Worm (Caenorhabditis elegans) whole organism, L1 larva: ENCODE measurements around the gene ska-3.

ENCODE experiments used
- lin-15B ChIP-seq: fragments of 150-350 bp; sonication (generic microtip); optimal IDR thresholded peaks from 3 replicates; lab custom pipeline; 2014; ENCODE audit warnings: missing biosample characterization, missing genetic modification characterization
- nhr-11 ChIP-seq: fragments of 150-350 bp; optimal IDR thresholded peaks from 2 replicates; lab custom pipeline; 2014; ENCODE audit warnings: missing biosample characterization, missing genetic modification characterization
- nhr-12 ChIP-seq: sonication (generic microtip); optimal IDR thresholded peaks from 2 replicates; lab custom pipeline; 2017; ENCODE audit warnings: missing biosample characterization, missing genetic modification characterization
- tbx-2 ChIP-seq: sonication (generic microtip); optimal IDR thresholded peaks from 2 replicates; lab custom pipeline; 2016; ENCODE audit warnings: missing genetic modification characterization, missing compliant biosample characterization
- zag-1 ChIP-seq: fragments of 150-350 bp; optimal IDR thresholded peaks from 2 replicates; lab custom pipeline; 2014; ENCODE audit warnings: missing biosample characterization, missing genetic modification characterization

ce11 chrIII:5706077-5706627 lies 27.3 kb upstream of the ska-3 start, which contains the start of gene rpl-23:
- TF ChIP-seq nhr-12 (tag; lab: Kevin White, UChicago) (no peak), tbx-2 (tag; lab: Kevin White, UChicago) (peak; percentile 90), lin-15B (peak; percentile 85), nhr-11 (tag; lab: Kevin White, UChicago) (peak; percentile 80), zag-1 (tag; lab: Kevin White, UChicago) (peak; percentile 36)
